Worm (Caenorhabditis elegans): ENCODE data around the gene ugt-34.

ce11 chrV:10667284-10667683, 10.5 kb upstream of the ugt-34 start, which contains the start of gene twk-12:
- TF ChIP-seq skn-1 (tag; optimal IDR thresholded peaks at IDR 0.05) (no peak), mdl-1 (tag; optimal IDR thresholded peaks at IDR 0.05) (no peak), ceh-9 (tag; optimal IDR thresholded peaks at IDR 0.05) (no peak), nhr-43 (tag; optimal IDR thresholded peaks at IDR 0.05; ENCODE audit: poor library complexity, severe bottlenecking) (no peak), elt-2 (tag; optimal IDR thresholded peaks at IDR 0.05) (no peak), ZK546.5 (tag; optimal IDR thresholded peaks at IDR 0.05) (no peak)
